Fruit fly (Drosophila melanogaster): ENCODE results near the gene CG42554.
A peak's percentile ranks its signal among the peaks of the same experiment; 100 is the strongest.

CG42554 gene

DNA sequence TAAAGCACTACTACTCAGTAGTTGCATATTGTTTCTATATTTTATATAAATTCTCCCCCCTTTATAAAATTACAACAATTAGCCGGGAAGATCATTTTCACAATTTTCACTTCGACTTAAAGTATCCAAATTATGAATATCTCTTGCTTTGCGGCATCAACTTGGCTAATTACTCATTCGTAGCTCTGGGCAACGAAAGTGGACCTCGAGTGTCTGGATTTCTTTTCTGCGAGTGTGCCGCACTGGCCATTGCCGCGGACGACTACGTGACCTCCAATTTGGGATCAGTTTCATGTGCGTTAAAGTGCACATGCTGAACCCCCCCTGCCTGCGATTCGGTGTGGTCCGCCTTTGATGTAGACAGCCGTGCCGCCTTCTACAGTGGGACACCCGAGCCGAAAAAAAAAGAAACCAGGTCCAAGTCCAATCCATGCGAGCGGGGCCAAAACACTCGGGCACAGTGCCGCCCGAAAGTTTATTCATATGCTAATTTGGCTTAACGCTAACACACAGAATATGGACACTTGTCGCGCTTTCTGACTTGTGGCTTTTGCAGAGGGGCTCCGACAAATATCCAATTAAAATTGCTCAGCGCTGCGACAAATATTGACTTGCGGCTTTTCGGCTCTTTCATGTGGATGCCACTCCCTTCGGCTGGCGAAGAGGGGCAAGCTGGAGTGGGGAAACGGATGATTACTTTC, 16.9 kb upstream of the CG42554 start (continued):
- TF ChIP-seq Sox102F (GFP tag; optimal IDR thresholded peaks at IDR 0.05) (peak; percentile 58), CG6854 (GFP tag; optimal IDR thresholded peaks at IDR 0.05) (no peak), CG15336 (GFP tag; IDR thresholded peaks at IDR 0.05) (peak; percentile 43; the same call in 1 of the 2 replicates), svp (GFP tag) (peak; percentile 84), CG10669 (GFP tag; optimal IDR thresholded peaks at IDR 0.05) (peak; percentile 32), Eip75B (GFP tag; optimal IDR thresholded peaks at IDR 0.05) (peak; percentile 38), dsx (GFP tag; optimal IDR thresholded peaks at IDR 0.05; ENCODE audit: poor library complexity, severe bottlenecking) (peak; percentile 29), Hr39 (GFP tag; optimal IDR thresholded peaks at IDR 0.05) (peak; percentile 65), Smox (GFP tag; optimal IDR thresholded peaks at IDR 0.05) (peak; percentile 61), Gug (GFP tag; IDR thresholded peaks at IDR 0.05) (no peak), Lpt (GFP tag; optimal IDR thresholded peaks at IDR 0.05) (no peak), topi (GFP tag; optimal IDR thresholded peaks at IDR 0.05) (peak; percentile 67), dac (GFP tag; optimal IDR thresholded peaks at IDR 0.05) (no peak), Eip93F (GFP tag; optimal IDR thresholded peaks at IDR 0.05) (no peak), CG6163 (GFP tag; IDR thresholded peaks at IDR 0.05) (peak; percentile 52; the same call in 1 of the 3 replicates), eg (GFP tag; IDR thresholded peaks at IDR 0.05) (peak; percentile 35; the same call in 1 of the 3 replicates), CG31627 (GFP tag; optimal IDR thresholded peaks at IDR 0.05) (peak; percentile 64), CG11762 (GFP tag; optimal IDR thresholded peaks at IDR 0.05; ENCODE audit: insufficient read depth) (peak; percentile 46), CG7368 (GFP tag; optimal IDR thresholded peaks at IDR 0.05) (peak; percentile 55), fkh (GFP tag; optimal IDR thresholded peaks at IDR 0.05) (peak; percentile 9), CG8632 (GFP tag; optimal IDR thresholded peaks at IDR 0.05) (peak; percentile 62), CG4318 (GFP tag; optimal IDR thresholded peaks at IDR 0.05) (peak; percentile 49), Hr4 (GFP tag; optimal IDR thresholded peaks at IDR 0.05) (peak; percentile 56), CG10631 (GFP tag; optimal IDR thresholded peaks at IDR 0.05) (peak; percentile 41), CG6792 (GFP tag; optimal IDR thresholded peaks at IDR 0.05) (peak; percentile 67), vri (GFP tag; optimal IDR thresholded peaks at IDR 0.05) (peak; percentile 39)

DNA sequence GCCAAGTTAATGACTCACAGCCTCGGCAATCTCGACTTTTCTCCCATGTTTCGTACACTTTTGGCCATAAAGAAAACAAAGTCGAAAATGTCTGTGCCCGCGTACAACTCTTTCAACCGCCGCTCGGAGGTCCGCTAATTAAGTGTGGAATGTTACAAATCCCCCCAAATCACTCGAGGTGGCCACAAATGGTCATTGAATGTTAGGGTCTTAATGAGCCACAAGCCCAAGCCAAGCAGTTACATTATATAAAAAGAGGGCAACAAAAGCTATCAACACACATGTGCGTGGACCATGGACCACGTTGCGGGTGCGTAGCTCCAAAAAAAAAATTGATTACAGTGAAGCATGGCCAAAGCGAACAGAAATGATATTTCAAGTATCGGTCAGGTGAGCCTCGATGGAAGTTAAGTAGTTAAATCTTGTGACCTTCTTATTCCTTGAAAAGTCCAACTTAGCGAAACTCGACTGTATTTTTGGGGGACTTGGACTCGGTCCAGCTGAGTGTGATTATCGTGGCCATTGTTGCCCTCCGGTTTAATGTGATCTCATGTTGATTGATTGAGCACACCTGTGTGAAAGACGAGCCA, 16.1 kb upstream of the CG42554 start:
- TF ChIP-seq CG6163 (GFP tag; IDR thresholded peaks at IDR 0.05) (peak; percentile 73), CG1621 (tag; optimal IDR thresholded peaks at IDR 0.05) (no peak), Ets21C (GFP tag; optimal IDR thresholded peaks at IDR 0.05) (peak; percentile 67), eg (GFP tag; IDR thresholded peaks at IDR 0.05) (peak; percentile 62; the same call in 2 of the 3 replicates), CG6854 (GFP tag; optimal IDR thresholded peaks at IDR 0.05) (no peak), Hr39 (GFP tag; optimal IDR thresholded peaks at IDR 0.05) (peak; percentile 80), Eip93F (GFP tag; optimal IDR thresholded peaks at IDR 0.05) (peak; percentile 44), svp (GFP tag) (peak; percentile 90), CG15336 (GFP tag; IDR thresholded peaks at IDR 0.05) (peak; percentile 25; the same call in 1 of the 2 replicates), dsx (GFP tag; optimal IDR thresholded peaks at IDR 0.05; ENCODE audit: poor library complexity, severe bottlenecking) (no peak), CG6276 (GFP tag; optimal IDR thresholded peaks at IDR 0.05) (peak; percentile 2), Smox (GFP tag; optimal IDR thresholded peaks at IDR 0.05) (peak; percentile 69), vri (GFP tag; optimal IDR thresholded peaks at IDR 0.05) (peak; percentile 36), achi (GFP tag; optimal IDR thresholded peaks at IDR 0.05) (peak; percentile 49), Gug (GFP tag; IDR thresholded peaks at IDR 0.05) (no peak), CG11294 (GFP tag; IDR thresholded peaks at IDR 0.05) (0 out of 2 replicates have a peak, but pooled peaks have one; percentile 6), CG3032 (tag; optimal IDR thresholded peaks at IDR 0.05) (no peak), dac (GFP tag; optimal IDR thresholded peaks at IDR 0.05) (no peak), CG3919 (GFP tag; optimal IDR thresholded peaks at IDR 0.05) (peak; percentile 66), CG8632 (GFP tag; optimal IDR thresholded peaks at IDR 0.05) (peak; percentile 24), Hr38 (GFP tag; optimal IDR thresholded peaks at IDR 0.05) (no peak), CG10669 (GFP tag; optimal IDR thresholded peaks at IDR 0.05) (peak; percentile 7), acj6 (GFP tag; optimal IDR thresholded peaks at IDR 0.05) (peak; percentile 55), Eip78C (GFP tag) (peak; percentile 89), CG6792 (GFP tag; optimal IDR thresholded peaks at IDR 0.05) (peak; percentile 58), Ets96B (tag; optimal IDR thresholded peaks at IDR 0.05) (no peak), CG11902 (GFP tag; optimal IDR thresholded peaks at IDR 0.05) (peak; percentile 69), Blimp-1 (GFP tag; optimal IDR thresholded peaks at IDR 0.05) (peak; percentile 21), fd59A (GFP tag; optimal IDR thresholded peaks at IDR 0.05) (no peak), CG8319 (GFP tag; optimal IDR thresholded peaks at IDR 0.05) (peak; percentile 49), Hr4 (GFP tag; optimal IDR thresholded peaks at IDR 0.05) (peak; percentile 22), CG7368 (GFP tag; optimal IDR thresholded peaks at IDR 0.05) (peak; percentile 42), Sox102F (GFP tag; optimal IDR thresholded peaks at IDR 0.05) (peak; percentile 71), Met (GFP tag; optimal IDR thresholded peaks at IDR 0.05) (peak; percentile 77), CG6808 (GFP tag; optimal IDR thresholded peaks at IDR 0.05) (no peak), ss (GFP tag; optimal IDR thresholded peaks at IDR 0.05) (no peak), net (GFP tag; optimal IDR thresholded peaks at IDR 0.05) (peak; percentile 26)

Data from whole organism, prepupa.